Fruit fly (Drosophila melanogaster): Measurements from ENCODE around the gene Rdl.

Gene Rdl

DNA sequence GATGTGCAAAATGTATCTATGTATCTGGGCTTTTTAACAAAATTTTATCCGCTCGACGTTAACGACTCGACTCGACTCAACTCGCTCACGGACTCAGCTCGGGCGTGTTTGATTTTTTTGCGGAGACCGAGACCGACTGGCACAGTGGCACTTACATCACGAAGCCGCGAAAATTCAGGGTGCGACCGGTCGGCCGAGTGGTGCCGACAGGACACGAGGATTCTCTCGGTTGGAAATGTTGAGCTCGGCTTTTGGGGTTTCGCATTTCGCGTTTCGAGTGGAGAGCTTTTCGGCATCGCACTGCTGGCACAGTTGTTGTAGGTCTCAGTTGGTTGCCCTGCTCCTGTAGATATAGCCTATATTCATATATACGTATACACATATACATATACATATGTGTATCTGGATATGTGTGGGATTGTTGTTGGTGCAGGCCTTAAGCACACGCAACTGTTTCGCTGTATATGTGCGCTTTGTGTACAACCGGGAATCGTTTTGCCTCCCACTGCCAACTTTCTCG lies at the start of gene Rdl:
Gene Rdl (minus strand): TSS at position 97 of the 520 bp plus-strand sequence.
- no peak for TF ChIP-seq Sin3A (optimal IDR thresholded peaks at IDR 0.05)
- TF ChIP-seq Myc (optimal IDR thresholded peaks at IDR 0.05): no peak
- no peak for TF ChIP-seq psq (optimal IDR thresholded peaks at IDR 0.05)
- TF ChIP-seq ttk (optimal IDR thresholded peaks at IDR 0.05): no peak
- no peak for TF ChIP-seq insv (optimal IDR thresholded peaks at IDR 0.05)
- no peak for TF ChIP-seq h (optimal IDR thresholded peaks at IDR 0.05)

DNA sequence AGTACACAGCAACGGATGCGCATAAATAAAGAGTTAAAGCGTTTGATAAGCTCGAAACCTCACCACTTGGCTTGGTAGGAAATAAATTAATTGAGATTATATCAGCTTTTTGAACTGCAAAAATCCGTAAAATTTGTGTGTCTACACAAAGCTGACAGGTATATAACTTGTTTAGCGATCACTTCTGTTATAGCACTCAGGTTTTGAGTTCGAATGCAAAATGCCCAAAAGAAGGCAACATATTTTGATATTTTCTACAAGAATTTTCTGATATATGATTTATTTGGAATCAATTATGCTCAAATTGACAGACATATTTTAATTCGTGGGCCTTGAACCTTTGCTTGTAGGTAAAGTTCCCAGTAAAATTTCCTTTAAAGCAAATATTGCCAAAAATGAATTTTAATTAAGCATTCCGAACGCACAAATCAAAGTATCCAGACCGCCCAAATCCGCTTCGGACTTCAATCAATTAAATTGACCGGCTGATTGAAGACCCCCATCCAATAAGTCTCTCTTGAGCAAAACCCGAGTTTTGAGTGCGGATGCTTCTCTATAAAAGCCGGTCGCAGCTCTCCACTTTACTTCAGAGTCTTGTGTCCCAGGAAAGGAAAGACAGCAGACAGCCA lies 29.5 kb upstream of the Rdl start, which contains the start of gene CG4476:
Gene CG4476 (plus strand): TSS at position 579 of the 629 bp plus-strand sequence.
- TF ChIP-seq Sin3A (optimal IDR thresholded peaks at IDR 0.05) (no peak), Myc (optimal IDR thresholded peaks at IDR 0.05) (no peak), psq (optimal IDR thresholded peaks at IDR 0.05) (no peak), insv (optimal IDR thresholded peaks at IDR 0.05) (no peak), ttk (optimal IDR thresholded peaks at IDR 0.05) (no peak), h (optimal IDR thresholded peaks at IDR 0.05) (no peak)

DNA sequence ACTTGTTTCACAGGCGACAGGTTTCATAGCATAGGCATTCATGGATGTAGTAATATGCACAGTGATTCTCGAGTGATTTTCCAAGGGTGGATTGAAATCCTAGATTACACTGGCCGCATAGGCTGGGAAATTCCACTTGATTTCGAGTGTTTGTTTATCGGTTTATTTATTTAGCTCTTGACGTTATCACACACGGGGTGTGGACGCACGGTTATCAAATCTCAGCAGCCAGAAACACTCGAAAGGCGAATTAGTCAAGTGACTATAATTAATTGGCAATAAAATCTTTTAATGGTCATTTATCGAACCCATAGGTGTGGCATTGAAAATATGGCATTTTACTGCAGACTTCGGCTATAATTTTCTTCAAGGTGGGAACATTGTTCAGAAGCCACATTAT lies 27.7 kb upstream of the Rdl start:
- TF ChIP-seq Myc (optimal IDR thresholded peaks at IDR 0.05) (no peak), insv (optimal IDR thresholded peaks at IDR 0.05) (no peak), h (optimal IDR thresholded peaks at IDR 0.05) (no peak), Sin3A (optimal IDR thresholded peaks at IDR 0.05) (no peak), ttk (optimal IDR thresholded peaks at IDR 0.05) (no peak), psq (optimal IDR thresholded peaks at IDR 0.05) (no peak)

DNA sequence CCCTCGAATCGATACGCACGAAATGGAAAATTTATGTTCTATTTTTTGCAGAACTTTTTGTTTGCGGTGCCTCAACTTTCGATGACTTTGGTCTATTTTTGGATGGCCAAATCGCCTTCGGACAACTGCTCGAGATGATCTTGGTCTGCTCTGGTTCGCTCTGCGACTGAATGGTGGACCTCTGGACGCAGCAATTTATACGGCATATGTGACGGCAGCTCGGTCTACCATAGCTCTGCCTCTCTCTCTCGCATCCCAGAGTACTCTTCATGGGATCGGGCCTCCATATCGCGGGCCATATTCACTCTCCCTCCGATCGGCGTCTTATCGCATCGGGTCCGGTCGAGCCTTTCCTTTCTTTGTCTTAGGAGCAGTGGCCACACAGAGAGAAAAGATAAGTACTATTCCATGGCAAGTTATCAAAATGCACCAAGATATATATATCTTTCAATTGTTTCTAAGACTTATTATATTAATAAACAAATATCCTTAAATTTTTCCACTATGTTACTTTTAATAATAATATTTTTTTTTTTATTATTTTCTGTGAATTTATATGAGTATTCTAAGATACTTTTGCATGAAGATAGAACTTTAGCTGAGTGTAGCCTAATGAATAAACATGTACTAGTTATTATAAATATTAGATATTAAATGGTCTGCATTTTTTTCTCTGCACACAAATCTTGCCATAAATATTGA lies 26.9 kb upstream of the Rdl start, which contains the start of gene Slc45-1:
Gene Slc45-1 (minus strand): TSS at position 150 of the 702 bp plus-strand sequence.
- TF ChIP-seq h (optimal IDR thresholded peaks at IDR 0.05): no peak
- TF ChIP-seq Myc (optimal IDR thresholded peaks at IDR 0.05): no peak
- TF ChIP-seq Sin3A (optimal IDR thresholded peaks at IDR 0.05): no peak
- no peak for TF ChIP-seq ttk (optimal IDR thresholded peaks at IDR 0.05)
- TF ChIP-seq psq (optimal IDR thresholded peaks at IDR 0.05): no peak

DNA sequence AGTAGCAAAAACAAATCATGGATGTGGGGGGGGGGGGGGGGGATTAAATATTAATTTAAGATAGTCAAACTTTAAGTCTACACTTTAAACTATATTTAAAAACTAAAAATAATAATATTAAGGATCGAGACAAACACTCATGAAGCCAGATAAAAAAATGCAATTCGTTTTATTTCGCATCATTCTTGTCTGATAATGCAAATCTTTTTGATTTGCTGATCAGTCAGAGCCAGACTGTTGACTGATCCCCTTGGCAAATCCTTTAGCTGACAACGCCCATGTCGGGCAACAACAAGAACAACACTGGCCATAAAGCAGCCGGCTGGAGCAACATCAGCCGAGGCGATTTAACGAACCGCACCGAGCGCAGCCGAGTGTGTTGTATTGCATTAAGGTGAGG lies 11.1 kb upstream of the Rdl start:
- no peak for TF ChIP-seq h (optimal IDR thresholded peaks at IDR 0.05)
- TF ChIP-seq ttk (optimal IDR thresholded peaks at IDR 0.05): no peak
- no peak for TF ChIP-seq Sin3A (optimal IDR thresholded peaks at IDR 0.05)
- TF ChIP-seq psq (optimal IDR thresholded peaks at IDR 0.05): no peak
- TF ChIP-seq Myc (optimal IDR thresholded peaks at IDR 0.05): no peak
- no peak for TF ChIP-seq insv (optimal IDR thresholded peaks at IDR 0.05)

DNA sequence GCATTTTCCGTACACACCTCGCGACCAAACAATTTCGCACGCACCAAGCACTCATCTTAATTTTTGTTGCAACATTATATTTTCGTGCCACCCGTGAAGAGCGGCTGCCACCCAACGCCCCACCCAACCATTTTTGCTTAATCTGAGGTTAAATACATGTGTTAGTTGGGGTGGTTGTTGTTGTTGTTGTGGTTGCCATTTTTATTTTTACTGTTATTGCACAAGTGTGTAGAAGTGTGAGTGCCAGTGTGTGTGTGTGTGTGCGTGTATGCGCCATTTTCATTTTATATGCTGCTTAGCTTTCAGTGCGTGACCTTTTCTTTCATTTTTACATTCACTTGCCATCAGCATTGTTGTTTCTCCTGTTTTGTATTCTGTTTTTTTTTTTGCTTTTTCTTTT lies 6.7 kb upstream of the Rdl start:
- TF ChIP-seq ttk (optimal IDR thresholded peaks at IDR 0.05) (no peak), Myc (optimal IDR thresholded peaks at IDR 0.05) (no peak), Sin3A (optimal IDR thresholded peaks at IDR 0.05) (no peak), insv (optimal IDR thresholded peaks at IDR 0.05) (no peak), h (optimal IDR thresholded peaks at IDR 0.05) (no peak), psq (optimal IDR thresholded peaks at IDR 0.05) (no peak)

DNA sequence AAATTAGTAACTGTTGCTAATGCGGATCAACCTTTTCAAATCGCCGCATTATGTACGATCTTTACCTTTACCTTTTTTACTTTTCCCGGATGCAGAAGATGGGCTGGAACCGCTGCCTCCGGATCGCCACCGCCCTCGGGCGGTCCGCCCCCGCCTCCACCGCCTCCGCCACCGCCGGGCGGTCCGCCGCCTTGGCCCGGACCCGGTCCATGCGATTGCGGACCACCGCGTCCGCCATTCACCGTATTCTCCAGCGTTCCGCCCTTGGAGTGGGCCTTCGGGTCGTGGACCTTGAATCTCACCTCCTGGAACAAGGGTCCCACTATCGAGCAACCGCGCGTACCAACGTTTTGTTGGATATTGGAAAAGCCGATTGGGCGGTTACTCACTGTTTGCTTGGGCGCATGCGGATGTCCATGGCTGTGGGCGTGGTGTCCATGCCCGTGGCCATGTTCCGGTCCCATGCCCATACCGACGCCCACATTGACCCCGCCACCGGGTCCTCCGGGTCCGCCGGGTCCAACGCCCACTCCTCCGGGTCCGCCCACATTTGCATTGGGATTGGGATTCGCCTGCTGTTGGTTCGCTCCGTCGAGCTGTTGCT lies 30.7 kb downstream of the Rdl start:
- TF ChIP-seq insv (optimal IDR thresholded peaks at IDR 0.05) (no peak), h (optimal IDR thresholded peaks at IDR 0.05) (no peak), Myc (optimal IDR thresholded peaks at IDR 0.05) (no peak), psq (optimal IDR thresholded peaks at IDR 0.05) (no peak), ttk (optimal IDR thresholded peaks at IDR 0.05) (no peak), Sin3A (optimal IDR thresholded peaks at IDR 0.05) (no peak)

DNA sequence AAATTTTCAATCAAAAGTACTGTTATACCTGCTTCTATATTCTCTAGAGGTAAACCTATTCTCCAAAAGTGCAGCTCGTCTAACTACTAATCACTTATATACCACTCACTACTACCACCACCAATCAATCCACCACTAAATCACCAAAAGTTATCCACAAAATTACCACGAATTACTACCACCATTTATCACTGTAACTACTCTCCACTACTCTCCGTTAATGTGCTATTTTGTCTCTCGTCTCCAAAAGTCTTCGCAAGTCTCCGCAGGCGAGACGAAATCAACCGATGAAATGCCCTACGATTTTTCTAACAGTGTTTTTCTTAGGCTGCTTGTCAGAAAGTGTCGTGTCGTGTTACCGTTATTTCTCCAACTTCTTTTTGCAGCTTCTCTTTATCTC lies 40.0 kb downstream of the Rdl start:
- TF ChIP-seq h (optimal IDR thresholded peaks at IDR 0.05) (no peak), Myc (optimal IDR thresholded peaks at IDR 0.05) (no peak), insv (optimal IDR thresholded peaks at IDR 0.05) (no peak), Sin3A (optimal IDR thresholded peaks at IDR 0.05) (no peak), psq (optimal IDR thresholded peaks at IDR 0.05) (no peak)

DNA sequence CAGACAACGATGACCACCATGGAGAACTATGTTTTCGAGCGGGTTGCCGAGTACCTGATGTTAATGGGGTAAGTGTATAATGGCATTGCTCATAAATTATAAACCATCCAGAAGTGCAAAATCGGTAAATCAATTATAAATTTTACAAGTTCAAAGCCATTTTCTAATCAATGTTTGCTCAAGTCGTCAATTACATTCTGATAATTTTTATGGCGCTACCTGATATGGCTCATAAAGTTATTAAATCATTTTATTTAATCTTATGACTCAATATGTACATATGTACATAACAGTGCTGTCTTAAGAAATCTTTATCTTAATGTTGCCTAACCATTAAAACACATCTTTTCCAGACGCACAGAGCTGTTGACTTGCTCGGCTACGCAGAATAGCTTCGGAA lies 42.4 kb downstream of the Rdl start:
- no peak for TF ChIP-seq h (optimal IDR thresholded peaks at IDR 0.05)
- no peak for TF ChIP-seq Sin3A (optimal IDR thresholded peaks at IDR 0.05)
- TF ChIP-seq Myc (optimal IDR thresholded peaks at IDR 0.05): no peak
- no peak for TF ChIP-seq psq (optimal IDR thresholded peaks at IDR 0.05)
- no peak for TF ChIP-seq ttk (optimal IDR thresholded peaks at IDR 0.05)
- no peak for TF ChIP-seq insv (optimal IDR thresholded peaks at IDR 0.05)

DNA sequence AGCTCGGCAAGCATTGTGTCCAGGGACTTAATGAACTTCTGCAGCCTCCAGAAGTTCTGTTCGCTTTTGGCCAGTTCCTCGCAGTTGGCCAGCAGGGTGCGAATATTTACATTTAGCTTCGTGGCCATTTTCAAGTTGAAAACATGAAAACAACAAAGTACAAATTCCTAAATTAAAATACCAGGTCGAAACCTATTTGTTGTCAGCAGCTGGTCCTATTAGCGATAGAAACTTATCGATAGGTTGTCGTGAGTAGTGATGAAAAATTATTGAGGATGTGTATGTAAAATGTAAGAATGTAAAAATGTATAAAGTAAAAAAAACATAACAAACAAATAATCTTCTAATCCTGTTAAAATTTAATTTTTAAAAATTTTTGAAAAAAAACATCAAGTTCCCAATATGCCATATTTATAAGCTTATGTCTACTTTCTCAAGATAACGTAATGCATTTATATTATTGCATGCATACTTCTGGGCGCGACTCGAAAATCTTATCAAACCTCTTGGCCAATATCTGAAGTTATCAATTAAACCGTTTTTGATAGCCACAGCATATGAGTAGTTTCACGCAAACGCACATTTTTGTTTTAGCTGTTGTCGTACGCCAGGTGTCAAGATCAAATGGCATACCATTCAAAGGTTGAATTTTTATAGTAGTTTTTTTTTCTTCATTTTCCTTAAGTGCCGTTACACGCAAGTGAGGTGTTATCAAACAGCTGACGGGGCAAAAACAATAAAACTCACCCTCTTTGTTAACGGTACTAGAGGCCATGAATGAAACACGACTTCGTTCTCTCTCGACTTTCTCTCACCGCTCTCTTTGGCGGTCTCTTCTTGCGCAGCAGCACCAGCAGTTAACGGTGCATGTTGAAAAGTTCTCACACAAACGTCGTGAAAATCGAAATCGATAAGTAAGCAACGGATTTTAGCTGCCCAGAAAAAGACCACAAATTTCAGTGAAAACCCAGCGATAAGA lies 44.7 kb downstream of the Rdl start, which contains the start of the genes Use1 and nwk:
Gene Use1 (minus strand): TSS at position 206 of the 979 bp plus-strand sequence.
Gene nwk (plus strand): TSS at position 885 of the 979 bp plus-strand sequence.
- TF ChIP-seq h (optimal IDR thresholded peaks at IDR 0.05) (no peak), ttk (optimal IDR thresholded peaks at IDR 0.05) (no peak), Myc (optimal IDR thresholded peaks at IDR 0.05) (no peak), Sin3A (optimal IDR thresholded peaks at IDR 0.05) (no peak), psq (optimal IDR thresholded peaks at IDR 0.05) (no peak), insv (optimal IDR thresholded peaks at IDR 0.05) (no peak)

DNA sequence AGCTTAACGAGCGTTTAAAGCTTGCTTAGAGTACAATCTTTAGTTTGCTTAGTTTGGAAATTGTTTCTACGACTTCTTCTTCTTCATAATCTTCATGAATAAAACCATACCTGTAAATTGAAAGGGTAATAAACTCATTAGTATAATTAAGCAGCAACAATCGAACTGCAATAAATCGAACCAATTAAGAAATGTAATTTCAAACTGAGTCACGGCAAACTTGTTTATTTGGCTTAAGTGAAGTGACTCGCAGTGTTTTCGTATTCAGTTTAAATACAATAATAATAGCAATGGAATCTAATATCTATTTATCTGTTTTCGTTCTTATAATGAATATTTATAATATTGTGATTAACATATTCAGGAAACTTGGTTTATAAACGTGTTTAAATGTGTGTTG lies 46.2 kb downstream of the Rdl start:
- TF ChIP-seq psq (optimal IDR thresholded peaks at IDR 0.05) (no peak), h (optimal IDR thresholded peaks at IDR 0.05) (no peak), Myc (optimal IDR thresholded peaks at IDR 0.05) (no peak), insv (optimal IDR thresholded peaks at IDR 0.05) (no peak)

All from Kc167 (cell line).